Fruit fly (Drosophila melanogaster) Kc167 (cell line): ENCODE data around the gene Prp3.

Experiments
- Myc ChIP-seq: fragments of >200 bp; optimal IDR thresholded peaks from 2 replicates; lab custom pipeline; 2017; ENCODE audit warnings: missing external identifiers
- Sin3A ChIP-seq: fragments of >200 bp; optimal IDR thresholded peaks from 2 replicates; lab custom pipeline; 2018; ENCODE audit warnings: missing external identifiers
- h ChIP-seq: fragments of >200 bp; optimal IDR thresholded peaks from 3 replicates; lab custom pipeline; 2018; ENCODE audit warnings: missing external identifiers
- insv ChIP-seq: fragments of >200 bp; optimal IDR thresholded peaks from 3 replicates; lab custom pipeline; 2018; ENCODE audit warnings: missing external identifiers
- psq ChIP-seq: fragments of >200 bp; optimal IDR thresholded peaks from 2 replicates; lab custom pipeline; 2017; ENCODE audit warnings: missing external identifiers

DNA sequence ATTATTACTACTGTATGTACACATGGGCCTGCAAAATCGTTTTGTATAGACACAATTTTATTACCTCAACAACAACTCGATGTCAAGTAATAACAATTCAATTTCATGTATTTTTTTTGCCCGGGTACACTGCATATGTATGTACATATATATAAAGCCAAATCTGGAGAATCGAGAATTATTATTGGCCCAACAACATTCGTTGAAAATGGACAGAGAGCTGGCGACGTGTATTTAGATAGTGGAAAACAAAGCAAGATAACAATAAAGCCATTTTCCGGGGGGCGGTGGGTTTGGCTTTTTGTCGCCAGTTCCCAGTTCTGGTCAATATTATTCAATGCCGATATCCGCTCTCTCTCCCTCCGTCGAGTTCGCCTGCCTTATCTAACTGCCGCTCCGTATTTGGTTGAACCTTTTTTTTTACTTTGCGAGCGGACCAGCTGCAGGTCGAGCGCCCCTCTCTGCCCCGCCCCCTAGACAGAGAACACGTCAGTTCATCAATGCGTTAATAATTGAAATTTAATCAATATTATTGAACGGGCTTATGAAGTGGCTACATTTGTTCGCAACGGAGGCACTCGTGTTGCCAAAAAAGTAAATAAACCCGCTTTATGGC lies 19.7 kb downstream of the Prp3 start:
- no peak for TF ChIP-seq Myc (lab: Kevin White, UChicago)
- TF ChIP-seq Sin3A (lab: Kevin White, UChicago), result no peak
- no peak for TF ChIP-seq insv (lab: Kevin White, UChicago)
- no peak for TF ChIP-seq h (lab: Kevin White, UChicago)
- no peak for TF ChIP-seq psq (lab: Kevin White, UChicago)
